Worm (Caenorhabditis elegans) whole organism, L4/young adult: ENCODE measurements around the gene toe-2.

Source experiments
- dao-5 ChIP-seq: sonication (generic microtip); optimal IDR thresholded peaks from 2 replicates; lab custom pipeline; 2016; ENCODE audit warnings: missing genotype, missing genetic modification characterization, moderate library complexity, missing compliant biosample characterization
- him-1 ChIP-seq: sonication (generic microtip); optimal IDR thresholded peaks from 2 replicates; lab custom pipeline; 2016; ENCODE audit warnings: missing genotype, missing genetic modification reagents, missing genetic modification characterization, missing compliant biosample characterization

- TF ChIP-seq dao-5 (tag; lab: Kevin White, UChicago) (no peak), him-1 (no peak)
Measured at ce11 chrII:6535957-6536424, 14.8 kb upstream of the toe-2 start, which contains the start of gene utp-20.
